Fruit fly (Drosophila melanogaster): Measurements from ENCODE around the gene CG8281.

CG8281 gene

dm6 chr3L:7867036-7867787, 45.1 kb upstream of the CG8281 start, which contains the start of gene Pdp1:
Gene Pdp1 (minus strand): TSS chr3L:7867369.
- TF ChIP-seq CG12605 (GFP tag; IDR thresholded peaks at IDR 0.05) (peak; percentile 63; the same call in 1 of the 2 replicates), fd96Ca (GFP tag; IDR thresholded peaks at IDR 0.05) (0 out of 3 replicates have a peak, but pooled peaks have one; percentile 45), CG10348 (GFP tag; IDR thresholded peaks at IDR 0.05) (no peak), CG15710 (tag; optimal IDR thresholded peaks at IDR 0.05) (peak; percentile 5), CG8159 (tag; optimal IDR thresholded peaks at IDR 0.05) (peak; percentile 24), EcR (GFP tag; optimal IDR thresholded peaks at IDR 0.05) (peak; percentile 65), rn (GFP tag; IDR thresholded peaks at IDR 0.05) (0 out of 2 replicates have a peak, but pooled peaks have one; percentile 30), CG17806 (tag; optimal IDR thresholded peaks at IDR 0.05) (peak; percentile 16), gl (tag; optimal IDR thresholded peaks at IDR 0.05) (peak; percentile 22), Snoo (tag; optimal IDR thresholded peaks at IDR 0.05) (no peak), Pif1A (GFP tag; optimal IDR thresholded peaks at IDR 0.05) (peak; percentile 38), Ets98B (GFP tag; IDR thresholded peaks at IDR 0.05) (peak; percentile 59; the same call in 1 of the 2 replicates), CG14655 (GFP tag; optimal IDR thresholded peaks at IDR 0.05) (peak; percentile 48), CG4496 (GFP tag; IDR thresholded peaks at IDR 0.05) (peak; percentile 53; the same call in 2 of the 3 replicates), CG34367 (tag; optimal IDR thresholded peaks at IDR 0.05) (no peak), CG32121 (GFP tag; IDR thresholded peaks at IDR 0.05) (peak; percentile 36; the same call in 1 of the 2 replicates), Pif1B (GFP tag; optimal IDR thresholded peaks at IDR 0.05) (no peak)

DNA sequence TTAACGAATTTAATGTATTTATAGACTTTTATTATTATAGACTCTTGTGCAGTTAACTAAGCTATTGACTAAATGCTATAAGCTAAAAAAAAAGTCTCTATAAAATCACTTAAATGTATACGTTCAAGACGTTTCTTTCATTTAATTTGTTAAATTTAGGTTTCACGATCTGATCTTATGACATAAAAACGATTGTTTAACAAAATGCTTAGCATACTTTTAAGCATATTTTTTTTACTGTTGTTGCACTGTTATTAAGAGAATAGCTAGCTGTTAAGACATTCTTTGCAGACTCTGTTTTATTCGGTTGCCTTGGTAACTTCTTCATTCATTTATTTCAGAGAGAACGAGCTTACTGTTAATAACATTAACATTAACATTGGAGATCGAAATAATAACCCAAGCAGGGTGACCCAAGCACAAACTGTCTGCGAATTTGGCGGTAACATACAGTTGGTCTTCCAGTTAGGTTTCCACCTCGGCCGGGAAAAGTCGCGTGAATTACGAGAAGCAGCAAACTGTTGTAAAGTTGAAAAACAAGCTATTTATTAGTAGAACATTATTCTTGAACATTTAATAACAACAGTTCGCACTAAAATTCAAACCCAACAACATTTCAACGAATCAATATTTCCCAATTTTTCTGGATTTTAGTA, 43.6 kb upstream of the CG8281 start, which contains the start of gene CG32365:
CG32365 (plus strand) TSS at position 462 of the 656 bp plus-strand sequence.
- TF ChIP-seq CG17806 (tag; optimal IDR thresholded peaks at IDR 0.05) (no peak), Ets98B (GFP tag; IDR thresholded peaks at IDR 0.05) (peak; percentile 33; the same call in 1 of the 2 replicates), Snoo (tag; optimal IDR thresholded peaks at IDR 0.05) (peak; percentile 7), CG34367 (tag; optimal IDR thresholded peaks at IDR 0.05) (no peak), Pif1A (GFP tag; optimal IDR thresholded peaks at IDR 0.05) (peak; percentile 34), D1 (tag; optimal IDR thresholded peaks at IDR 0.05) (no peak), CG15710 (tag; optimal IDR thresholded peaks at IDR 0.05) (no peak), CG32121 (GFP tag; IDR thresholded peaks at IDR 0.05) (0 out of 2 replicates have a peak, but pooled peaks have one; percentile 9), rn (GFP tag; IDR thresholded peaks at IDR 0.05) (no peak), CG4496 (GFP tag; IDR thresholded peaks at IDR 0.05) (0 out of 3 replicates have a peak, but pooled peaks have one; percentile 35), CG10348 (GFP tag; IDR thresholded peaks at IDR 0.05) (no peak), CG12605 (GFP tag; IDR thresholded peaks at IDR 0.05) (peak; percentile 44), fd96Ca (GFP tag; IDR thresholded peaks at IDR 0.05) (peak; percentile 40; the same call in 1 of the 3 replicates), CG9948 (tag; optimal IDR thresholded peaks at IDR 0.05) (no peak), CG14655 (GFP tag; optimal IDR thresholded peaks at IDR 0.05) (no peak), CG8301 (tag; optimal IDR thresholded peaks at IDR 0.05) (peak; percentile 10), CG13204 (GFP tag; optimal IDR thresholded peaks at IDR 0.05) (no peak), gl (tag; optimal IDR thresholded peaks at IDR 0.05) (no peak), CG8159 (tag; optimal IDR thresholded peaks at IDR 0.05) (no peak), Pif1B (GFP tag; optimal IDR thresholded peaks at IDR 0.05) (no peak)

dm6 chr3L:7869715-7870387, 42.4 kb upstream of the CG8281 start:
- peak; percentile 67 for TF ChIP-seq CG4496 (GFP tag; IDR thresholded peaks at IDR 0.05)
- TF ChIP-seq CG13204 (GFP tag; optimal IDR thresholded peaks at IDR 0.05): peak; percentile 32
- TF ChIP-seq Ets98B (GFP tag; IDR thresholded peaks at IDR 0.05): peak; percentile 63
- TF ChIP-seq CG32121 (GFP tag; IDR thresholded peaks at IDR 0.05): peak; percentile 39
- peak; percentile 57 for TF ChIP-seq Snoo (tag; optimal IDR thresholded peaks at IDR 0.05)
- peak; percentile 65 for TF ChIP-seq CG17806 (tag; optimal IDR thresholded peaks at IDR 0.05)
- peak; percentile 83 for TF ChIP-seq CG8159 (tag; optimal IDR thresholded peaks at IDR 0.05)
- TF ChIP-seq rn (GFP tag; IDR thresholded peaks at IDR 0.05): 0 out of 2 replicates have a peak, but pooled peaks have one; percentile 7
- peak; percentile 82 for TF ChIP-seq CG15710 (tag; optimal IDR thresholded peaks at IDR 0.05)
- TF ChIP-seq D1 (tag; optimal IDR thresholded peaks at IDR 0.05): peak; percentile 70
- peak; percentile 11 for TF ChIP-seq gl (tag; optimal IDR thresholded peaks at IDR 0.05)
- peak; percentile 84 for TF ChIP-seq CG8301 (tag; optimal IDR thresholded peaks at IDR 0.05)
- peak; percentile 32 for TF ChIP-seq CG12605 (GFP tag; IDR thresholded peaks at IDR 0.05)
- TF ChIP-seq CG10348 (GFP tag; IDR thresholded peaks at IDR 0.05): no peak
- peak; percentile 42; the same call in 2 of the 3 replicates for TF ChIP-seq fd96Ca (GFP tag; IDR thresholded peaks at IDR 0.05)
- peak; percentile 72 for TF ChIP-seq Pif1A (GFP tag; optimal IDR thresholded peaks at IDR 0.05)
- peak; percentile 75 for TF ChIP-seq Pif1B (GFP tag; optimal IDR thresholded peaks at IDR 0.05)
- TF ChIP-seq EcR (GFP tag; optimal IDR thresholded peaks at IDR 0.05): no peak
- peak; percentile 81 for TF ChIP-seq CG9948 (tag; optimal IDR thresholded peaks at IDR 0.05)
- peak; percentile 91 for TF ChIP-seq CG14655 (GFP tag; optimal IDR thresholded peaks at IDR 0.05)
- peak; percentile 72 for TF ChIP-seq CG34367 (tag; optimal IDR thresholded peaks at IDR 0.05)

DNA sequence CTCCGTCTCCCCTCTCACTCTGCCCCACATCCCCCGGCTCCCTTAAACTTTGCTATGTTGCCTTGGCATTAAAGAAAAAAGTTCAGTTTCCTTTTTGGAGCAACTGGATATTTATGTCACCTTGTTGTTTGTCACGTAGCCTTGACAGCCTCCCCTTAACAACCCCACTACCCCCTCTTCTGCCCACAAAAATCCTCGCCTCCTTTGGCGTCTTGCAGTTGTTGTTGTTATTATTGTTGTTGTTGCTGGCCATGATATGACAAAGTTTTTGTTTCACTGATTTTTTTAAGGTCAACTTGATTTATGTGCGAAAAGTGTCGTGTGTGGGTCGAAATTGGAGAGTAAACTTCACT, 41.9 kb upstream of the CG8281 start:
- TF ChIP-seq CG4496 (GFP tag; IDR thresholded peaks at IDR 0.05) (no peak), Pif1A (GFP tag; optimal IDR thresholded peaks at IDR 0.05) (no peak), Pif1B (GFP tag; optimal IDR thresholded peaks at IDR 0.05) (no peak), CG9948 (tag; optimal IDR thresholded peaks at IDR 0.05) (no peak)

Data from whole organism, pupa.